Fruit fly (Drosophila melanogaster) whole organism, prepupa: ENCODE data around the gene drm.

Experiments used
- CG16779 ChIP-seq: fragments of 200-800 bp; sonication (Bioruptor generic); optimal IDR thresholded peaks from 3 replicates; lab custom pipeline; 2017; ENCODE audit warnings: missing biosample characterization, mild to moderate bottlenecking, missing genetic modification characterization
- CG6854 ChIP-seq: fragments of 200-800 bp; sonication (Bioruptor generic); optimal IDR thresholded peaks from 2 replicates; lab custom pipeline; 2017; ENCODE audit warnings: missing biosample characterization, mild to moderate bottlenecking, missing genetic modification characterization
- Sox102F ChIP-seq: fragments of 200-800 bp; sonication (Bioruptor generic); optimal IDR thresholded peaks from 2 replicates; lab custom pipeline; 2016; ENCODE audit warnings: missing biosample characterization, mild to moderate bottlenecking, missing genetic modification characterization
- dac ChIP-seq: fragments of 200-800 bp; sonication (Bioruptor generic); optimal IDR thresholded peaks from 2 replicates; lab custom pipeline; 2017; ENCODE audit warnings: missing biosample characterization, mild to moderate bottlenecking, missing genetic modification characterization
- fd85E ChIP-seq: fragments of 200-800 bp; sonication (Bioruptor generic); optimal IDR thresholded peaks from 3 replicates; lab custom pipeline; 2016; ENCODE audit warnings: missing biosample characterization, missing genetic modification characterization
- lz ChIP-seq: fragments of 200-800 bp; sonication (Bioruptor generic); optimal IDR thresholded peaks from 3 replicates; lab custom pipeline; 2016; ENCODE audit warnings: missing biosample characterization, missing genetic modification characterization
- svp ChIP-seq: fragments of 200-800 bp; sonication (Bioruptor generic); peaks from one replicate; lab custom pipeline; 2016; ENCODE audit warnings: missing biosample characterization, missing genetic modification characterization

- TF ChIP-seq fd85E (no peak), CG16779 (tag; lab: Kevin White, UChicago) (no peak), svp (peak; percentile 77), lz (GFP tag; lab: Kevin White, UChicago) (peak; percentile 33), CG6854 (GFP tag; lab: Kevin White, UChicago) (no peak), dac (GFP tag; lab: Kevin White, UChicago) (no peak), Sox102F (GFP tag; lab: Kevin White, UChicago) (no peak)
Measured at dm6 chr2L:3597126-3597525, 58.1 kb downstream of the drm start.
